Worm (Caenorhabditis elegans) whole organism, L2 larva: ENCODE data around the gene F35D2.6.
A peak's percentile ranks its signal among the peaks of the same experiment; 100 is the strongest.

Experiments used
- C34F6.9 ChIP-seq: fragments of 150-350 bp; optimal IDR thresholded peaks from 2 replicates; lab custom pipeline; 2014; ENCODE audit warnings: missing biosample characterization, missing genetic modification characterization
- F13H6.1 ChIP-seq: sonication (generic microtip); optimal IDR thresholded peaks from 2 replicates; lab custom pipeline; 2016; ENCODE audit warnings: missing genetic modification characterization, missing compliant biosample characterization
- R02D3.7 ChIP-seq: fragments of 150-350 bp; optimal IDR thresholded peaks from 2 replicates; lab custom pipeline; 2014; ENCODE audit warnings: missing biosample characterization, missing genetic modification characterization
- Y55F3AM.14 ChIP-seq: fragments of 200-800 bp; sonication (Bioruptor generic); optimal IDR thresholded peaks from 2 replicates; lab custom pipeline; 2018; ENCODE audit warnings: mild to moderate bottlenecking, missing genetic modification characterization, missing compliant biosample characterization
- ZK546.5 ChIP-seq: sonication (generic microtip); optimal IDR thresholded peaks from 2 replicates; lab custom pipeline; 2017; ENCODE audit warnings: missing biosample characterization, missing genetic modification characterization
- alr-1 ChIP-seq: fragments of 150-350 bp; optimal IDR thresholded peaks from 2 replicates; lab custom pipeline; 2014; ENCODE audit warnings: missing biosample characterization, missing genetic modification characterization
- aly-2 ChIP-seq: fragments of 150-350 bp; optimal IDR thresholded peaks from 2 replicates; lab custom pipeline; 2014; ENCODE audit warnings: missing biosample characterization, missing genetic modification characterization
- ama-1 ChIP-seq: fragments of 150-350 bp; optimal IDR thresholded peaks from 2 replicates; lab custom pipeline; 2018; ENCODE audit warnings: inconsistent platforms
- blmp-1 ChIP-seq: sonication (generic microtip); optimal IDR thresholded peaks from 2 replicates; lab custom pipeline; 2017; ENCODE audit warnings: missing genetic modification characterization, mild to moderate bottlenecking, missing compliant biosample characterization, antibody characterized with exemption, moderate library complexity; ENCODE audit not compliant: insufficient read depth
- ceh-16 ChIP-seq: fragments of 150-350 bp; optimal IDR thresholded peaks from 2 replicates; lab custom pipeline; 2014; ENCODE audit warnings: missing biosample characterization, missing genetic modification characterization
- ceh-82 ChIP-seq: fragments of 150-350 bp; optimal IDR thresholded peaks from 2 replicates; lab custom pipeline; 2014; ENCODE audit warnings: missing biosample characterization, missing genetic modification characterization
- crh-2 ChIP-seq: sonication (generic microtip); optimal IDR thresholded peaks from 2 replicates; lab custom pipeline; 2017; ENCODE audit warnings: missing biosample characterization, missing genetic modification characterization
- dmd-4 ChIP-seq: sonication (generic microtip); optimal IDR thresholded peaks from 2 replicates; lab custom pipeline; 2017; ENCODE audit warnings: missing biosample characterization, missing genetic modification characterization
- egl-27 ChIP-seq: sonication (generic microtip); optimal IDR thresholded peaks from 3 replicates; lab custom pipeline; 2017; ENCODE audit warnings: missing biosample characterization, missing genetic modification reagents, missing genetic modification characterization
- elt-1 ChIP-seq: fragments of 150-350 bp; optimal IDR thresholded peaks from 2 replicates; lab custom pipeline; 2014; ENCODE audit warnings: missing biosample characterization, missing genetic modification characterization
- elt-3 ChIP-seq: sonication (generic microtip); optimal IDR thresholded peaks from 2 replicates; lab custom pipeline; 2017; ENCODE audit warnings: missing biosample characterization, missing genetic modification characterization
- fos-1 ChIP-seq: fragments of 150-350 bp; optimal IDR thresholded peaks from 2 replicates; lab custom pipeline; 2014; ENCODE audit warnings: missing biosample characterization, missing genetic modification characterization
- gmeb-1 ChIP-seq: fragments of 150-350 bp; optimal IDR thresholded peaks from 2 replicates; lab custom pipeline; 2014; ENCODE audit warnings: missing biosample characterization, missing genetic modification characterization
- lin-11 ChIP-seq: fragments of 150-350 bp; sonication (generic microtip); optimal IDR thresholded peaks from 2 replicates; lab custom pipeline; 2014; ENCODE audit warnings: missing biosample characterization, missing genetic modification characterization, inconsistent platforms, mixed read lengths
- lin-13 ChIP-seq: fragments of 150-350 bp; optimal IDR thresholded peaks from 2 replicates; lab custom pipeline; 2014; ENCODE audit warnings: missing biosample characterization, missing genetic modification reagents, missing genetic modification characterization
- lin-39 ChIP-seq: fragments of 150-350 bp; optimal IDR thresholded peaks from 2 replicates; lab custom pipeline; 2014; ENCODE audit warnings: missing biosample characterization, missing genetic modification reagents, missing genetic modification characterization
- lsy-2 ChIP-seq, 2 experiments: fragments of 150-350 bp in 1 of 2; sonication (generic microtip) in 1 of 2; optimal IDR thresholded peaks; 2 replicates each; lab custom pipeline; 2014 to 2017; ENCODE audit warnings: missing biosample characterization in 2 of 2, missing genetic modification characterization in 2 of 2
- mab-5 ChIP-seq: fragments of 150-350 bp; optimal IDR thresholded peaks from 2 replicates; lab custom pipeline; 2014; ENCODE audit warnings: missing biosample characterization, missing genetic modification characterization
- mbf-1 ChIP-seq: sonication (generic microtip); optimal IDR thresholded peaks from 2 replicates; lab custom pipeline; 2017; ENCODE audit warnings: missing biosample characterization, missing genetic modification characterization
- mdl-1 ChIP-seq, 2 experiments: fragments of 150-350 bp in 1 of 2; sonication (generic microtip) in 1 of 2; optimal IDR thresholded peaks; 2 replicates each; lab custom pipeline; 2017; ENCODE audit warnings: missing biosample characterization in 2 of 2, missing genetic modification characterization in 2 of 2
- nhr-10 ChIP-seq: sonication (generic microtip); optimal IDR thresholded peaks from 2 replicates; lab custom pipeline; 2017; ENCODE audit warnings: missing biosample characterization, missing genetic modification characterization
- nhr-11 ChIP-seq: fragments of 150-350 bp; optimal IDR thresholded peaks from 2 replicates; lab custom pipeline; 2014; ENCODE audit warnings: missing biosample characterization, missing genetic modification characterization
- nhr-12 ChIP-seq: fragments of 150-350 bp; optimal IDR thresholded peaks from 2 replicates; lab custom pipeline; 2014; ENCODE audit warnings: missing biosample characterization, missing genetic modification characterization
- nhr-129 ChIP-seq: fragments of 150-350 bp; optimal IDR thresholded peaks from 2 replicates; lab custom pipeline; 2014; ENCODE audit warnings: missing biosample characterization, missing genetic modification characterization
- nhr-21 ChIP-seq: fragments of 150-350 bp; optimal IDR thresholded peaks from 2 replicates; lab custom pipeline; 2014; ENCODE audit warnings: missing biosample characterization, missing genetic modification characterization
- nhr-23 ChIP-seq: fragments of 150-350 bp; optimal IDR thresholded peaks from 2 replicates; lab custom pipeline; 2014; ENCODE audit warnings: missing biosample characterization, missing genetic modification reagents, missing genetic modification characterization
- nhr-237 ChIP-seq: fragments of 150-350 bp; optimal IDR thresholded peaks from 2 replicates; lab custom pipeline; 2014; ENCODE audit warnings: missing biosample characterization, missing genetic modification characterization
- nhr-25 ChIP-seq: fragments of 150-350 bp; sonication (generic microtip); optimal IDR thresholded peaks from 3 replicates; lab custom pipeline; 2014; ENCODE audit warnings: missing biosample characterization, missing genetic modification characterization
- nhr-6 ChIP-seq: fragments of 150-350 bp; optimal IDR thresholded peaks from 2 replicates; lab custom pipeline; 2014; ENCODE audit warnings: missing biosample characterization, missing genetic modification characterization
- nhr-77 ChIP-seq: fragments of 150-350 bp; optimal IDR thresholded peaks from 2 replicates; lab custom pipeline; 2014; ENCODE audit warnings: missing biosample characterization, missing genetic modification characterization
- peb-1 ChIP-seq: fragments of 150-350 bp; optimal IDR thresholded peaks from 2 replicates; lab custom pipeline; 2014; ENCODE audit warnings: missing biosample characterization, missing genetic modification characterization
- sem-4 ChIP-seq: fragments of 150-350 bp; optimal IDR thresholded peaks from 2 replicates; lab custom pipeline; 2014; ENCODE audit warnings: missing biosample characterization, missing genetic modification reagents, missing genetic modification characterization
- skn-1 ChIP-seq: sonication (generic microtip); optimal IDR thresholded peaks from 2 replicates; lab custom pipeline; 2017; ENCODE audit warnings: missing biosample characterization, missing genetic modification characterization
- sma-3 ChIP-seq: sonication (generic microtip); optimal IDR thresholded peaks from 2 replicates; lab custom pipeline; 2016; ENCODE audit warnings: missing genetic modification reagents, missing genetic modification characterization, missing compliant biosample characterization
- sma-9 ChIP-seq, 2 experiments: fragments of 150-350 bp in 1 of 2; sonication (generic microtip) in 1 of 2; optimal IDR thresholded peaks; 2 replicates each; lab custom pipeline; 2014 to 2016; ENCODE audit warnings: missing genetic modification characterization in 2 of 2, mild to moderate bottlenecking in 1 of 2, missing biosample characterization in 1 of 2, missing compliant biosample characterization in 1 of 2, missing genetic modification reagents in 1 of 2, moderate library complexity in 1 of 2
- snpc-4 ChIP-seq: fragments of 150-350 bp; optimal IDR thresholded peaks from 2 replicates; lab custom pipeline; 2014; ENCODE audit warnings: missing biosample characterization, missing genetic modification characterization
- unc-39 ChIP-seq: fragments of 150-350 bp; optimal IDR thresholded peaks from 2 replicates; lab custom pipeline; 2014; ENCODE audit warnings: missing biosample characterization, missing genetic modification characterization
- unc-55 ChIP-seq: fragments of 150-350 bp; sonication (generic microtip); optimal IDR thresholded peaks from 3 replicates; lab custom pipeline; 2014; ENCODE audit warnings: missing biosample characterization, missing genetic modification reagents, missing genetic modification characterization
- unc-62 ChIP-seq: fragments of 150-350 bp; optimal IDR thresholded peaks from 2 replicates; lab custom pipeline; 2014; ENCODE audit warnings: missing biosample characterization, missing genetic modification reagents, missing genetic modification characterization
- zag-1 ChIP-seq: fragments of 150-350 bp; optimal IDR thresholded peaks from 2 replicates; lab custom pipeline; 2014; ENCODE audit warnings: missing biosample characterization, missing genetic modification characterization
- ztf-1 ChIP-seq: fragments of 200-800 bp; sonication (Bioruptor generic); conservative IDR thresholded peaks from 2 replicates; pipeline ENCODE4 v1.3.6; 2022; ENCODE audit warnings: missing genetic modification characterization, missing compliant biosample characterization
- ztf-11 ChIP-seq: sonication (generic microtip); optimal IDR thresholded peaks from 2 replicates; lab custom pipeline; 2017; ENCODE audit warnings: missing biosample characterization, missing genetic modification characterization
- ztf-4 ChIP-seq: fragments of 150-350 bp; optimal IDR thresholded peaks from 2 replicates; lab custom pipeline; 2014; ENCODE audit warnings: missing biosample characterization, missing genetic modification characterization

Gene F35D2.6

ce11 chrII:7588295-7588694 is 10.8 kb downstream of the F35D2.6 start:
- TF ChIP-seq nhr-129 (tag; lab: Kevin White, UChicago) = no peak
- no peak for TF ChIP-seq F13H6.1
- no peak for TF ChIP-seq elt-3 (tag; lab: Kevin White, UChicago)
- TF ChIP-seq lin-39 = no peak
- no peak for TF ChIP-seq crh-2 (tag; lab: Kevin White, UChicago)
- no peak for TF ChIP-seq zag-1
- no peak for TF ChIP-seq ztf-4 (tag; lab: Kevin White, UChicago)
- TF ChIP-seq unc-62 (GFP tag; lab: Kevin White, UChicago) = no peak
- no peak for TF ChIP-seq sma-3 (GFP tag; lab: Kevin White, UChicago)
- TF ChIP-seq gmeb-1 (tag; lab: Kevin White, UChicago) = no peak
- TF ChIP-seq sma-9 (GFP tag; optimal IDR thresholded peaks at IDR 0.05; lab: Kevin White, UChicago) = no peak
- TF ChIP-seq sma-9 (tag; optimal IDR thresholded peaks at IDR 0.05; lab: Kevin White, UChicago) = no peak
- TF ChIP-seq Y55F3AM.14 (GFP tag; lab: Kevin White, UChicago) = no peak
- TF ChIP-seq sem-4 = no peak
- TF ChIP-seq lin-13 (GFP tag; lab: Kevin White, UChicago) = no peak
- TF ChIP-seq nhr-12 (tag; lab: Kevin White, UChicago) = no peak
- no peak for TF ChIP-seq nhr-77
- TF ChIP-seq ama-1 (lab: Kevin White, UChicago) = no peak
- TF ChIP-seq dmd-4 (tag; lab: Kevin White, UChicago) = no peak
- TF ChIP-seq mab-5 (tag; lab: Kevin White, UChicago) = no peak
- TF ChIP-seq lin-11 (tag; lab: Kevin White, UChicago) = no peak
- TF ChIP-seq, all 48 proteins: peak for 0

ce11 chrII:7593227-7593626 is 15.7 kb downstream of the F35D2.6 start:
- TF ChIP-seq Y55F3AM.14 (GFP tag; lab: Kevin White, UChicago) (no peak), nhr-237 (tag; lab: Kevin White, UChicago) (no peak), lin-11 (tag; lab: Kevin White, UChicago) (peak; percentile 38), zag-1 (peak; percentile 83), ceh-16 (tag; lab: Kevin White, UChicago) (no peak), mbf-1 (no peak), nhr-21 (tag; lab: Kevin White, UChicago) (no peak), nhr-129 (tag; lab: Kevin White, UChicago) (peak; percentile 46), alr-1 (tag; lab: Kevin White, UChicago) (no peak), nhr-25 (tag; lab: Kevin White, UChicago) (no peak), dmd-4 (tag; lab: Kevin White, UChicago) (no peak), ztf-11 (tag; lab: Kevin White, UChicago) (no peak), R02D3.7 (tag; lab: Kevin White, UChicago) (no peak), F13H6.1 (peak; percentile 67), nhr-11 (tag; lab: Kevin White, UChicago) (no peak), C34F6.9 (peak; percentile 53), mdl-1 (tag; optimal IDR thresholded peaks at IDR 0.05; lab: Kevin White, UChicago) (no peak), nhr-10 (tag; lab: Kevin White, UChicago) (no peak), unc-62 (GFP tag; lab: Kevin White, UChicago) (no peak), ceh-82 (tag; lab: Kevin White, UChicago) (no peak), nhr-12 (tag; lab: Kevin White, UChicago) (no peak), sem-4 (peak; percentile 21), unc-39 (tag; lab: Kevin White, UChicago) (no peak), egl-27 (tag; lab: Kevin White, UChicago) (no peak), mab-5 (tag; lab: Kevin White, UChicago) (peak; percentile 6), ama-1 (lab: Kevin White, UChicago) (no peak), ztf-4 (tag; lab: Kevin White, UChicago) (no peak), sma-9 (GFP tag; optimal IDR thresholded peaks at IDR 0.05; lab: Kevin White, UChicago) (peak; percentile 22), sma-9 (tag; optimal IDR thresholded peaks at IDR 0.05; lab: Kevin White, UChicago) (no peak), elt-3 (tag; lab: Kevin White, UChicago) (no peak), nhr-77 (no peak), aly-2 (tag; lab: Kevin White, UChicago) (no peak), sma-3 (GFP tag; lab: Kevin White, UChicago) (no peak), nhr-6 (no peak), fos-1 (tag; lab: Kevin White, UChicago) (no peak), skn-1 (no peak), elt-1 (tag; lab: Kevin White, UChicago) (no peak), unc-55 (GFP tag; lab: Kevin White, UChicago) (peak; percentile 66), gmeb-1 (tag; lab: Kevin White, UChicago) (no peak), snpc-4 (tag; lab: Kevin White, UChicago) (no peak), lin-39 (no peak), peb-1 (tag; lab: Kevin White, UChicago) (no peak), nhr-23 (tag; lab: Kevin White, UChicago) (no peak), blmp-1 (tag; lab: Kevin White, UChicago) (no peak), ztf-1 (GFP tag; lab: Robert Waterston, UW) (no peak), crh-2 (tag; lab: Kevin White, UChicago) (no peak), ZK546.5 (tag; lab: Kevin White, UChicago) (no peak), lin-13 (GFP tag; lab: Kevin White, UChicago) (no peak), lsy-2 (tag; optimal IDR thresholded peaks at IDR 0.05; lab: Kevin White, UChicago) (peak in 1 of 2 experiments; percentile 35)
